Worm (Caenorhabditis elegans): ENCODE data around the gene B0303.7.

- TF ChIP-seq jun-1 (tag; optimal IDR thresholded peaks at IDR 0.05) (peak; percentile 75), lin-39 (tag; optimal IDR thresholded peaks at IDR 0.05) (no peak), ceh-28 (tag; optimal IDR thresholded peaks at IDR 0.05) (no peak), ztf-4 (tag; optimal IDR thresholded peaks at IDR 0.05) (no peak), nhr-28 (tag; optimal IDR thresholded peaks at IDR 0.05) (no peak)
Measured at ce11 chrIII:8656957-8657356, 36.5 kb upstream of the B0303.7 start.

Data from whole organism, L3 larva.